Fruit fly (Drosophila melanogaster) whole organism, wandering third instar larva: ENCODE data around the gene CG15550.

Experiments
- CG32264 ChIP-seq: fragments of 200-800 bp; sonication (Bioruptor generic); optimal IDR thresholded peaks from 2 replicates; lab custom pipeline; 2016; ENCODE audit warnings: missing biosample characterization, missing genetic modification characterization
- CG9705 ChIP-seq: fragments of 200-800 bp; sonication (Bioruptor generic); optimal IDR thresholded peaks from 2 replicates; lab custom pipeline; 2018; ENCODE audit warnings: missing biosample characterization, mild to moderate bottlenecking, missing genetic modification characterization
- Dif ChIP-seq: fragments of 200-275, 200-300 bp; sonication (Bioruptor generic); optimal IDR thresholded peaks from 2 replicates; lab custom pipeline; 2018; ENCODE audit warnings: missing biosample characterization, missing genetic modification characterization; ENCODE audit not compliant: partially characterized antibody
- GATAd ChIP-seq: sonication (Bioruptor generic); optimal IDR thresholded peaks from 2 replicates; lab custom pipeline; 2016; ENCODE audit warnings: missing biosample characterization, missing genetic modification characterization
- HLH106 ChIP-seq: fragments of 200-800 bp; optimal IDR thresholded peaks from 3 replicates; lab custom pipeline; 2019; ENCODE audit warnings: missing biosample characterization, mild to moderate bottlenecking, missing genetic modification characterization, moderate library complexity
- Hr78 ChIP-seq: fragments of >200 bp; optimal IDR thresholded peaks from 2 replicates; lab custom pipeline; 2017; ENCODE audit warnings: missing biosample characterization, missing genetic modification characterization
- Hr83 ChIP-seq: fragments of 200-300 bp; sonication (Bioruptor generic); optimal IDR thresholded peaks from 2 replicates; lab custom pipeline; 2016; ENCODE audit warnings: missing biosample characterization, mild to moderate bottlenecking, missing genetic modification characterization, moderate library complexity; ENCODE audit not compliant: poor library complexity, severe bottlenecking
- Jra ChIP-seq: sonication (Bioruptor generic); optimal IDR thresholded peaks from 2 replicates; lab custom pipeline; 2016; ENCODE audit warnings: missing biosample characterization, missing genetic modification characterization
- Mio ChIP-seq: sonication (Bioruptor generic); optimal IDR thresholded peaks from 2 replicates; lab custom pipeline; 2016; ENCODE audit warnings: missing biosample characterization, missing genetic modification characterization
- Myc ChIP-seq: fragments of >200 bp; optimal IDR thresholded peaks from 2 replicates; lab custom pipeline; 2017
- N ChIP-seq: fragments of >200 bp; optimal IDR thresholded peaks from 2 replicates; lab custom pipeline; 2018; ENCODE audit warnings: missing biosample characterization, missing external identifiers, missing genetic modification characterization
- OdsH ChIP-seq: fragments of 200-800 bp; sonication (Bioruptor generic); optimal IDR thresholded peaks from 2 replicates; lab custom pipeline; 2016; ENCODE audit warnings: missing biosample characterization, mild to moderate bottlenecking, missing genetic modification characterization
- Rel ChIP-seq, 2 experiments: fragments of 200-800 bp; sonication (Bioruptor generic) in 1 of 2; optimal IDR thresholded peaks; 2 replicates in 1 of 2; 3 replicates in 1 of 2; lab custom pipeline; 2016 to 2019; ENCODE audit warnings: mild to moderate bottlenecking in 2 of 2, missing biosample characterization in 2 of 2, missing genetic modification characterization in 2 of 2, moderate library complexity in 1 of 2
- Sp1 ChIP-seq: fragments of 200-800 bp; sonication (Bioruptor generic); optimal IDR thresholded peaks from 3 replicates; lab custom pipeline; 2019; ENCODE audit warnings: missing biosample characterization, mild to moderate bottlenecking, missing genetic modification characterization, moderate library complexity
- Vsx2 ChIP-seq: fragments of 200-300, 225-300 bp; sonication (Bioruptor generic); optimal IDR thresholded peaks from 2 replicates; lab custom pipeline; 2018; ENCODE audit warnings: missing biosample characterization, missing genetic modification characterization; ENCODE audit not compliant: partially characterized antibody
- br ChIP-seq: fragments of 200-800 bp; sonication (Bioruptor generic); optimal IDR thresholded peaks from 2 replicates; lab custom pipeline; 2016; ENCODE audit warnings: missing biosample characterization, missing genetic modification characterization
- brk ChIP-seq: fragments of 200-800 bp; sonication (Bioruptor generic); optimal IDR thresholded peaks from 2 replicates; lab custom pipeline; 2016; ENCODE audit warnings: missing biosample characterization, mild to moderate bottlenecking, missing genetic modification characterization
- dl ChIP-seq, 2 experiments: fragments of 175-275, 200-275 bp in 1 of 2; fragments of 200-275 bp in 1 of 2; sonication (Bioruptor generic); optimal IDR thresholded peaks; lab custom pipeline; 2018; ENCODE audit warnings: mild to moderate bottlenecking in 2 of 2, missing biosample characterization in 2 of 2, missing genetic modification characterization in 2 of 2, moderate library complexity in 2 of 2; ENCODE audit not compliant: partially characterized antibody in 2 of 2, insufficient read depth in 1 of 2
- dmrt93B ChIP-seq: fragments of 200-800 bp; sonication (Bioruptor generic); optimal IDR thresholded peaks from 2 replicates; lab custom pipeline; 2018; ENCODE audit warnings: missing biosample characterization, mild to moderate bottlenecking, missing genetic modification characterization
- dsf ChIP-seq: sonication (Bioruptor generic); optimal IDR thresholded peaks from 2 replicates; lab custom pipeline; 2016; ENCODE audit warnings: missing biosample characterization, missing genetic modification characterization, borderline replicate concordance
- ey ChIP-seq: fragments of 200-800 bp; sonication (Bioruptor generic); optimal IDR thresholded peaks from 2 replicates; lab custom pipeline; 2016; ENCODE audit warnings: missing biosample characterization, missing genetic modification characterization
- foxo ChIP-seq, 2 experiments: fragments of 200-800 bp; sonication (Bioruptor generic); optimal IDR thresholded peaks; 2 replicates in 1 of 2; 3 replicates in 1 of 2; lab custom pipeline; 2016 to 2017; ENCODE audit warnings: missing biosample characterization in 2 of 2, missing genetic modification characterization in 2 of 2
- fru ChIP-seq: fragments of 200-800 bp; sonication (Bioruptor generic); optimal IDR thresholded peaks from 3 replicates; lab custom pipeline; 2016; ENCODE audit warnings: missing biosample characterization, mild to moderate bottlenecking, missing genetic modification characterization
- jim ChIP-seq: fragments of 175-275, 200-325 bp; sonication (Bioruptor generic); optimal IDR thresholded peaks from 2 replicates; lab custom pipeline; 2016; ENCODE audit warnings: missing biosample characterization, mild to moderate bottlenecking, missing genetic modification characterization
- lola ChIP-seq: fragments of >200 bp; optimal IDR thresholded peaks from 2 replicates; lab custom pipeline; 2017; ENCODE audit warnings: missing biosample characterization, missing genetic modification characterization
- psq ChIP-seq: fragments of 200-800 bp; sonication (Bioruptor generic); optimal IDR thresholded peaks from 3 replicates; lab custom pipeline; 2017; ENCODE audit warnings: missing biosample characterization, mild to moderate bottlenecking, missing genetic modification characterization, moderate library complexity
- rgr ChIP-seq: fragments of 200-800 bp; sonication (Bioruptor generic); optimal IDR thresholded peaks from 3 replicates; lab custom pipeline; 2016; ENCODE audit warnings: missing biosample characterization, mild to moderate bottlenecking, missing genetic modification characterization
- sv ChIP-seq: fragments of 200-800 bp; sonication (Bioruptor generic); optimal IDR thresholded peaks from 3 replicates; lab custom pipeline; 2016; ENCODE audit warnings: missing biosample characterization, missing genetic modification characterization
- tai ChIP-seq: sonication (Bioruptor generic); optimal IDR thresholded peaks from 2 replicates; lab custom pipeline; 2016; ENCODE audit warnings: missing biosample characterization, missing genetic modification characterization
- woc ChIP-seq: sonication (Bioruptor generic); optimal IDR thresholded peaks from 2 replicates; lab custom pipeline; 2016; ENCODE audit warnings: missing biosample characterization, mild to moderate bottlenecking, missing genetic modification characterization

Gene CG15550

DNA sequence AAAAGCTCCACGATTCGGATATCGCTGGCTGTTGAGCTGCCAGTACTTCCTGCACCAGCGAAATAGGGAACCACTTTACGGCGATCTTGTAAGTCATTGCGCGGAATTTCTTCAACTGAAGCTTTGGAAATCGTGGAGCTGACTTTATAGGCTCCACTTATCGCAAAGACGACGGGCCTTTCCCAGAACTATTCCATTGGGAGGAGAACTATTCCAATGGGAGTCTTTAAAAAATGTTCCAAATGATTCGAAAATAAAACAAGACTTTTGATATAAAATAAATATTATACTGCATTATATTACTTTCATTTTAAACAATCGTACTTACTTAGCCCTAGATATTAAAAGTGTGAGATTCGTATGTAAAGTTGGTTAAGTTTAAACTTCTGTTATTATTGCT lies at the start of gene CG15550:
Gene CG15550, minus strand, starts transcription at position 101 of the 400 bp plus-strand sequence.
- TF ChIP-seq OdsH (GFP tag; lab: Kevin White, UChicago) (no peak), woc (no peak), GATAd (GFP tag; lab: Kevin White, UChicago) (no peak), tai (GFP tag; lab: Kevin White, UChicago) (no peak), Mio (GFP tag; lab: Kevin White, UChicago) (no peak), N (GFP tag; lab: Kevin White, UChicago) (no peak), dl (GFP tag; optimal IDR thresholded peaks at IDR 0.05; lab: Kevin White, UChicago; ENCODE audit: insufficient read depth in 1 of 2, partially characterized antibody in 2 of 2) (no peak), rgr (GFP tag; lab: Kevin White, UChicago) (no peak), CG32264 (no peak), Jra (GFP tag; lab: Kevin White, UChicago) (no peak), foxo (GFP tag; optimal IDR thresholded peaks at IDR 0.05; lab: Kevin White, UChicago) (no peak), dsf (GFP tag; lab: Kevin White, UChicago) (no peak), brk (GFP tag; lab: Kevin White, UChicago) (no peak), br (GFP tag; lab: Kevin White, UChicago) (no peak), Hr83 (GFP tag; lab: Kevin White, UChicago) (no peak), Hr78 (GFP tag; lab: Kevin White, UChicago) (no peak), Sp1 (GFP tag; lab: Kevin White, UChicago) (no peak), sv (GFP tag; lab: Kevin White, UChicago) (no peak)

DNA sequence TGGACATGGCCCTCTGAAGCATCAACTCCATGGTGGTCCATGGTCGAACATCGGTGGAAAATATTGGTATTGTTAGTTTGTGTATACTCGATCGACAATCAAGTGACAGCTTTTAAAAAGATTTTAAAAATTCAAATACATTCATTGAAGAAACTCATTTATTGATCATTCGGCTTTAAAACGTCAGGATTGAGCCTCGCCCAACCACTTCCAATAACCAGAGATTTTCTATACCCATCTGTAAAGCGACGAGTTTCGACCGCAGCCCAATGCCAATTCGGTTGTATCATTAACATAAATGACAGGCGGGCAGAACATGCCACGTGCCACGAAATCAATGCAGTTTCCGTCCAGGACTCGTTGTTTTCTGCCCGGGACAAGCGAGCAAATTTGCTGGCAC lies 27.3 kb upstream of the CG15550 start, which contains the start of gene Ctr1C:
Gene Ctr1C, minus strand, starts transcription at position 101 of the 400 bp plus-strand sequence.
- no peak for TF ChIP-seq Myc (lab: Kevin White, UChicago)
- TF ChIP-seq Sp1 (GFP tag; lab: Kevin White, UChicago), result no peak
- no peak for TF ChIP-seq brk (GFP tag; lab: Kevin White, UChicago)
- no peak for TF ChIP-seq woc
- no peak for TF ChIP-seq fru (GFP tag; lab: Kevin White, UChicago)
- TF ChIP-seq CG9705, result no peak
- TF ChIP-seq foxo (GFP tag; optimal IDR thresholded peaks at IDR 0.05; lab: Kevin White, UChicago), result no peak
- TF ChIP-seq rgr (GFP tag; lab: Kevin White, UChicago), result no peak
- TF ChIP-seq Dif (GFP tag; lab: Kevin White, UChicago), result no peak
- TF ChIP-seq sv (GFP tag; lab: Kevin White, UChicago), result no peak
- TF ChIP-seq lola (GFP tag; lab: Kevin White, UChicago), result no peak
- TF ChIP-seq dsf (GFP tag; lab: Kevin White, UChicago), result no peak
- TF ChIP-seq HLH106 (tag; lab: Kevin White, UChicago), result no peak
- no peak for TF ChIP-seq N (GFP tag; lab: Kevin White, UChicago)
- no peak for TF ChIP-seq OdsH (GFP tag; lab: Kevin White, UChicago)
- no peak for TF ChIP-seq dl (GFP tag; optimal IDR thresholded peaks at IDR 0.05; lab: Kevin White, UChicago; ENCODE audit: insufficient read depth in 1 of 2, partially characterized antibody in 2 of 2)
- TF ChIP-seq dmrt93B, result no peak

DNA sequence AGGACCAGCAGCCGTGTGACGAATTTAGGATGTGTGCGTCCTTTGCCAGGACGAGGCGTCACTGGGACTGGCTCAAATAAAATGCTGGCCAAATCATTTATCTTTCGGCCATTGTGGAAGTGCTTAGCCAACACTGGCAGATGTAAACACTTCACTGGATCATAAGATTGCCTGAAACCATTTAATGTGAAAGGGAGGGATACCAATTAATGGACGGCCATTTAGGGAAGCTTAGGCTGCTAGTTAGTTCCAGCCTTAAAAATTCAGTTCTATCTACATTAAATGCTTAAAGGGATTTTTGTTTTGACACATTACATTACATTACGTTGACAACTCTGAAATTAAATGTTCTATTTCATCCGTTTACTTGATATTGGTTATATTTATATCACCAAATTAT lies 22.5 kb upstream of the CG15550 start, which contains the start of gene CG15548:
Gene CG15548, plus strand, starts transcription at position 301 of the 400 bp plus-strand sequence.
- TF ChIP-seq Jra (GFP tag; lab: Kevin White, UChicago) (no peak), psq (GFP tag; lab: Kevin White, UChicago) (no peak), jim (GFP tag; lab: Kevin White, UChicago) (no peak), HLH106 (tag; lab: Kevin White, UChicago) (no peak), Myc (lab: Kevin White, UChicago) (no peak)

DNA sequence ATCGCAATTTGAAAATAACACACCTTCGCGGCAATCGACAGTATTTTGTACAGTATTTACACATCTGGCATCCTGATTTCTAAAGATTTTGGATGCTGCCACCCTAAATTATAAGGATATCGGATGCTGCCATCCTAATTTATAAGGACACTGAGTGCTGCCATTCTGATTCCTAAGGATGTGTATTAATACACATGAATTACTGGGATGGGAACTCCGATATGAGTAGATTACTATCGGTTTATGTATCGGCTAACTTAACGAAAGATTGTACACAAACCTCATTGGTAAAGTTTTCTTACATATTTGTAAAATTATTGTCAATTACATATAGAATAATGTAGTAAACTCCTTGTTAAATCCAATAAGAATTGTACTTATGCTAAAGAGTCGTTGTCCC lies 9.4 kb upstream of the CG15550 start:
- no peak for TF ChIP-seq br (GFP tag; lab: Kevin White, UChicago)
- peak; percentile 61 for TF ChIP-seq Myc (lab: Kevin White, UChicago)
- TF ChIP-seq, all 38 proteins: peak for 1

DNA sequence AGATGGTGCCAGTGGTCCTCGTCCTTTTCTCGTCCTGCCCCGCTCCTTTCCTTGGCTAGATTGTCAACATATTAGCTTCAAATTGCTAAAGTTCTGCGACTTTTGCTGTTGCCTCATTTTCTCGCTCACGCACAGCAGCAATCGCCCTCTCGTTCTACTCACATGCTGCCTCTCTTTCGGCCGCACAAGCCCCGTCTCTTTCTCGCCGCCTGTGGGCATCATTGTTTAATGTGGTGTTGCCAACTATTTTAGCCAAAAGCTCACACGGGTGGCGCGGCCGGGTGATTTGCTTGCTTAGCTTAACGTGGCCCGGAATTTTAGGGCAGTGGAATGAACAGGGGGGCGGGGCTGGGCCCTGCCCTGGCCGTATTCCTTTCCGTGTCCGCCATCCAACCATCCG lies 3.3 kb upstream of the CG15550 start:
- no peak for TF ChIP-seq dsf (GFP tag; lab: Kevin White, UChicago)
- TF ChIP-seq Rel (GFP tag; optimal IDR thresholded peaks at IDR 0.05; lab: Kevin White, UChicago), result no peak
- no peak for TF ChIP-seq Rel (tag; optimal IDR thresholded peaks at IDR 0.05; lab: Kevin White, UChicago)
- TF ChIP-seq fru (GFP tag; lab: Kevin White, UChicago), result no peak
- TF ChIP-seq HLH106 (tag; lab: Kevin White, UChicago), result no peak
- TF ChIP-seq woc, result no peak
- no peak for TF ChIP-seq sv (GFP tag; lab: Kevin White, UChicago)
- TF ChIP-seq CG9705, result no peak
- TF ChIP-seq Sp1 (GFP tag; lab: Kevin White, UChicago), result no peak
- no peak for TF ChIP-seq Dif (GFP tag; lab: Kevin White, UChicago)
- no peak for TF ChIP-seq CG32264
- no peak for TF ChIP-seq ey (GFP tag; lab: Kevin White, UChicago)
- TF ChIP-seq foxo (GFP tag; optimal IDR thresholded peaks at IDR 0.05; lab: Kevin White, UChicago), result no peak
- no peak for TF ChIP-seq Vsx2 (GFP tag; lab: Kevin White, UChicago)
- TF ChIP-seq, all 38 proteins: peak for 0
